Fruit fly (Drosophila melanogaster) whole organism, embryonic: Measurements from ENCODE around the gene tai.

Experiments
- CG10267 ChIP-seq: fragments of 200-800 bp; sonication (Bioruptor generic); optimal IDR thresholded peaks from 2 replicates; lab custom pipeline; 2018; ENCODE audit warnings: missing biosample characterization, mild to moderate bottlenecking, missing genetic modification characterization, moderate library complexity
- CG10366 ChIP-seq: fragments of 200-800 bp; sonication (Bioruptor generic); IDR thresholded peaks from 2 replicates; pipeline ENCODE4 v1.3.6; 2022; ENCODE audit warnings: missing biosample characterization, missing genetic modification characterization
- CG10431 ChIP-seq: fragments of 200-800 bp; sonication (Bioruptor generic); optimal IDR thresholded peaks from 3 replicates; lab custom pipeline; 2018; ENCODE audit warnings: missing biosample characterization, mild to moderate bottlenecking, missing genetic modification characterization
- CG11247 ChIP-seq: fragments of 200-800 bp; sonication (Bioruptor generic); IDR thresholded peaks from 2 replicates; pipeline ENCODE4 v1.3.6; 2022; ENCODE audit warnings: missing biosample characterization, missing genetic modification characterization
- CG11723 ChIP-seq: fragments of 200-800 bp; sonication (Bioruptor generic); optimal IDR thresholded peaks from 2 replicates; lab custom pipeline; 2017; ENCODE audit warnings: missing biosample characterization, mild to moderate bottlenecking, missing genetic modification characterization
- CG13424 ChIP-seq: fragments of 200-800 bp; sonication (Bioruptor generic); optimal IDR thresholded peaks from 2 replicates; lab custom pipeline; 2019; ENCODE audit warnings: missing biosample characterization, mild to moderate bottlenecking, missing genetic modification characterization, moderate library complexity
- CG13775 ChIP-seq: fragments of 200-800 bp; sonication (Bioruptor generic); optimal IDR thresholded peaks from 3 replicates; lab custom pipeline; 2017; ENCODE audit warnings: missing biosample characterization, mild to moderate bottlenecking, missing genetic modification characterization
- CG13894 ChIP-seq: fragments of 200-800 bp; sonication (Bioruptor generic); optimal IDR thresholded peaks from 3 replicates; lab custom pipeline; 2018; ENCODE audit warnings: missing biosample characterization, mild to moderate bottlenecking, missing genetic modification characterization, moderate library complexity
- CG15011 ChIP-seq: fragments of 200-800 bp; sonication (Bioruptor generic); optimal IDR thresholded peaks from 3 replicates; lab custom pipeline; 2018; ENCODE audit warnings: missing biosample characterization, mild to moderate bottlenecking, missing genetic modification characterization
- CG15269 ChIP-seq: fragments of 200-800 bp; sonication (Bioruptor generic); optimal IDR thresholded peaks from 2 replicates; lab custom pipeline; 2018; ENCODE audit warnings: missing biosample characterization, mild to moderate bottlenecking, missing genetic modification characterization, moderate library complexity
- CG17361 ChIP-seq: fragments of 200-800 bp; sonication (Bioruptor generic); IDR thresholded peaks from 3 replicates; pipeline ENCODE4 v1.3.6; 2022; ENCODE audit warnings: missing biosample characterization, missing genetic modification characterization
- CG2199 ChIP-seq: fragments of 200-800 bp; sonication (Bioruptor generic); IDR thresholded peaks from 3 replicates; pipeline ENCODE4 v1.3.6; 2022; ENCODE audit warnings: missing biosample characterization, missing genetic modification characterization
- CG3065 ChIP-seq: fragments of 200-800 bp; sonication (Bioruptor generic); optimal IDR thresholded peaks from 2 replicates; lab custom pipeline; 2016; ENCODE audit warnings: missing biosample characterization, missing genetic modification characterization
- CG3163 ChIP-seq: fragments of 200-800 bp; sonication (Bioruptor generic); optimal IDR thresholded peaks from 3 replicates; lab custom pipeline; 2016; ENCODE audit warnings: missing biosample characterization, missing genetic modification characterization
- CG6654 ChIP-seq: fragments of 200-800 bp; sonication (Bioruptor generic); optimal IDR thresholded peaks from 2 replicates; lab custom pipeline; 2017; ENCODE audit warnings: missing biosample characterization, mild to moderate bottlenecking, missing genetic modification characterization
- CG8388 ChIP-seq: fragments of 200-800 bp; sonication (Bioruptor generic); optimal IDR thresholded peaks from 2 replicates; lab custom pipeline; 2019; ENCODE audit warnings: missing biosample characterization, mild to moderate bottlenecking, missing genetic modification characterization, moderate library complexity
- CG9215 ChIP-seq: fragments of 200-800 bp; sonication (Bioruptor generic); IDR thresholded peaks from 2 replicates; pipeline ENCODE4 v1.3.6; 2022; ENCODE audit warnings: missing biosample characterization, missing genetic modification characterization
- CG9932 ChIP-seq: fragments of 200-800 bp; sonication (Bioruptor generic); IDR thresholded peaks from 2 replicates; pipeline ENCODE4 v1.3.6; 2022; ENCODE audit warnings: missing biosample characterization, missing genetic modification characterization
- D ChIP-seq, 2 experiments: fragments of 200-800 bp in 1 of 2; fragments of >200 bp in 1 of 2; sonication (Bioruptor generic) in 1 of 2; optimal IDR thresholded peaks; 2 replicates in 1 of 2; 3 replicates in 1 of 2; lab custom pipeline; 2017; ENCODE audit warnings: mild to moderate bottlenecking in 1 of 2, missing biosample characterization in 1 of 2, missing genetic modification characterization in 1 of 2, missing genetic modification reagents in 1 of 2
- Dip3 ChIP-seq: fragments of 200-800 bp; sonication (Bioruptor generic); optimal IDR thresholded peaks from 3 replicates; lab custom pipeline; 2016; ENCODE audit warnings: missing biosample characterization, missing genetic modification characterization
- E2f2 ChIP-seq: fragments of 200-800 bp; sonication (Bioruptor generic); IDR thresholded peaks from 2 replicates; pipeline ENCODE4 v1.3.6; 2022; ENCODE audit warnings: missing biosample characterization, missing genetic modification characterization
- Ets65A ChIP-seq: fragments of 200-800 bp; sonication (Bioruptor generic); peaks from one replicate; lab custom pipeline; 2016; ENCODE audit warnings: missing biosample characterization, missing genetic modification characterization
- Hmr ChIP-seq: fragments of 200-800 bp; sonication (Bioruptor generic); optimal IDR thresholded peaks from 3 replicates; lab custom pipeline; 2017; ENCODE audit warnings: mild to moderate bottlenecking, missing biosample characterization, missing genetic modification reagents, missing genetic modification characterization
- Kr ChIP-seq: fragments of 200-800 bp; sonication (Bioruptor generic); optimal IDR thresholded peaks from 2 replicates; lab custom pipeline; 2017; ENCODE audit warnings: missing biosample characterization, mild to moderate bottlenecking, missing genetic modification characterization
- MBD-R2 ChIP-seq: fragments of 200-800 bp; sonication (Bioruptor generic); IDR thresholded peaks from 2 replicates; pipeline ENCODE4 v1.3.6; 2022; ENCODE audit warnings: missing biosample characterization, missing genetic modification characterization
- Oli ChIP-seq: fragments of 200-800 bp; sonication (Bioruptor generic); optimal IDR thresholded peaks from 2 replicates; lab custom pipeline; 2018; ENCODE audit warnings: missing biosample characterization, mild to moderate bottlenecking, missing genetic modification characterization, moderate library complexity
- TFAM ChIP-seq: fragments of 200-800 bp; sonication (Bioruptor generic); optimal IDR thresholded peaks from 2 replicates; lab custom pipeline; 2017; ENCODE audit warnings: missing biosample characterization, missing genetic modification characterization, inconsistent platforms
- Usf ChIP-seq: fragments of 200-800 bp; sonication (Bioruptor generic); optimal IDR thresholded peaks from 2 replicates; lab custom pipeline; 2017; ENCODE audit warnings: missing genotype, missing biosample characterization, missing genetic modification characterization
- amos ChIP-seq: fragments of 200-800 bp; sonication (Bioruptor generic); IDR thresholded peaks from 2 replicates; pipeline ENCODE4 v1.3.6; 2022; ENCODE audit warnings: missing biosample characterization, missing genetic modification characterization; ENCODE audit not compliant: partially characterized antibody
- ara ChIP-seq: fragments of 200-800 bp; sonication (Bioruptor generic); IDR thresholded peaks from 2 replicates; pipeline ENCODE4 v1.3.6; 2022; ENCODE audit warnings: missing biosample characterization, missing genetic modification characterization
- bab2 ChIP-seq: fragments of 200-800 bp; sonication (Bioruptor generic); optimal IDR thresholded peaks from 2 replicates; lab custom pipeline; 2016; ENCODE audit warnings: missing biosample characterization, missing genetic modification characterization
- bcd ChIP-seq: fragments of 200-800 bp; sonication (Bioruptor generic); optimal IDR thresholded peaks from 2 replicates; lab custom pipeline; 2017; ENCODE audit warnings: missing biosample characterization, mild to moderate bottlenecking, missing genetic modification characterization
- chm ChIP-seq: fragments of 200-800 bp; sonication (Bioruptor generic); IDR thresholded peaks from 2 replicates; pipeline ENCODE4 v1.3.6; 2022; ENCODE audit warnings: missing biosample characterization, missing genetic modification characterization
- emc ChIP-seq: fragments of 200-800 bp; sonication (Bioruptor generic); optimal IDR thresholded peaks from 2 replicates; lab custom pipeline; 2016; ENCODE audit warnings: missing biosample characterization, missing genetic modification characterization
- fd3F ChIP-seq: fragments of 200-800 bp; sonication (Bioruptor generic); optimal IDR thresholded peaks from 2 replicates; lab custom pipeline; 2018; ENCODE audit warnings: missing biosample characterization, mild to moderate bottlenecking, missing genetic modification characterization, moderate library complexity
- grn ChIP-seq: fragments of 200-800 bp; sonication (Bioruptor generic); optimal IDR thresholded peaks from 3 replicates; lab custom pipeline; 2017; ENCODE audit warnings: missing biosample characterization, missing genetic modification characterization
- hb ChIP-seq: fragments of 200-800 bp; sonication (Bioruptor generic); IDR thresholded peaks from 3 replicates; pipeline ENCODE4 v1.3.6; 2022; ENCODE audit warnings: missing biosample characterization, missing genetic modification characterization; ENCODE audit not compliant: partially characterized antibody
- kay ChIP-seq: fragments of 200-800 bp; sonication (Bioruptor generic); optimal IDR thresholded peaks from 2 replicates; lab custom pipeline; 2016; ENCODE audit warnings: missing biosample characterization, missing genetic modification characterization
- lmd ChIP-seq: fragments of 200-800 bp; sonication (Bioruptor generic); IDR thresholded peaks from 2 replicates; pipeline ENCODE4 v1.3.6; 2022; ENCODE audit warnings: missing biosample characterization, missing genetic modification characterization
- luna ChIP-seq: fragments of 200-800 bp; sonication (Bioruptor generic); optimal IDR thresholded peaks from 2 replicates; lab custom pipeline; 2016; ENCODE audit warnings: missing biosample characterization, missing genetic modification characterization
- maf-S ChIP-seq: fragments of 200-800 bp; sonication (Bioruptor generic); optimal IDR thresholded peaks from 2 replicates; lab custom pipeline; 2016; ENCODE audit warnings: missing biosample characterization, missing genetic modification characterization
- nerfin-2 ChIP-seq: fragments of 200-800 bp; sonication (Bioruptor generic); IDR thresholded peaks from 2 replicates; pipeline ENCODE4 v1.3.6; 2022; ENCODE audit warnings: missing biosample characterization, missing genetic modification characterization; ENCODE audit not compliant: partially characterized antibody
- oc ChIP-seq: fragments of 200-800 bp; sonication (Bioruptor generic); optimal IDR thresholded peaks from 2 replicates; lab custom pipeline; 2018; ENCODE audit warnings: missing biosample characterization, mild to moderate bottlenecking, missing genetic modification characterization, moderate library complexity
- org-1 ChIP-seq: fragments of 200-800 bp; sonication (Bioruptor generic); optimal IDR thresholded peaks from 2 replicates; lab custom pipeline; 2017; ENCODE audit warnings: missing biosample characterization, missing genetic modification characterization
- pb ChIP-seq: fragments of 200-800 bp; sonication (Bioruptor generic); optimal IDR thresholded peaks from 3 replicates; lab custom pipeline; 2016; ENCODE audit warnings: missing biosample characterization, missing genetic modification characterization
- psq ChIP-seq: fragments of 200-800 bp; sonication (Bioruptor generic); optimal IDR thresholded peaks from 2 replicates; lab custom pipeline; 2017; ENCODE audit warnings: missing biosample characterization, missing genetic modification characterization
- row ChIP-seq: fragments of 200-800 bp; sonication (Bioruptor generic); IDR thresholded peaks from 3 replicates; pipeline ENCODE4 v1.3.6; 2022; ENCODE audit warnings: missing biosample characterization, missing genetic modification characterization
- toy ChIP-seq: fragments of 200-800 bp; sonication (Bioruptor generic); IDR thresholded peaks from 2 replicates; pipeline ENCODE4 v1.3.6; 2022; ENCODE audit warnings: missing biosample characterization, missing genetic modification characterization
- trem ChIP-seq: fragments of 200-800 bp; optimal IDR thresholded peaks from 3 replicates; lab custom pipeline; 2019; ENCODE audit warnings: missing biosample characterization, mild to moderate bottlenecking, missing genetic modification characterization, moderate library complexity
- tx ChIP-seq: fragments of 200-800 bp; sonication (Bioruptor generic); optimal IDR thresholded peaks from 2 replicates; lab custom pipeline; 2016; ENCODE audit warnings: missing biosample characterization, missing genetic modification characterization
- wek ChIP-seq: fragments of 200-800 bp; sonication (Bioruptor generic); optimal IDR thresholded peaks from 3 replicates; lab custom pipeline; 2018; ENCODE audit warnings: missing biosample characterization, mild to moderate bottlenecking, missing genetic modification characterization, moderate library complexity

The tai gene

DNA sequence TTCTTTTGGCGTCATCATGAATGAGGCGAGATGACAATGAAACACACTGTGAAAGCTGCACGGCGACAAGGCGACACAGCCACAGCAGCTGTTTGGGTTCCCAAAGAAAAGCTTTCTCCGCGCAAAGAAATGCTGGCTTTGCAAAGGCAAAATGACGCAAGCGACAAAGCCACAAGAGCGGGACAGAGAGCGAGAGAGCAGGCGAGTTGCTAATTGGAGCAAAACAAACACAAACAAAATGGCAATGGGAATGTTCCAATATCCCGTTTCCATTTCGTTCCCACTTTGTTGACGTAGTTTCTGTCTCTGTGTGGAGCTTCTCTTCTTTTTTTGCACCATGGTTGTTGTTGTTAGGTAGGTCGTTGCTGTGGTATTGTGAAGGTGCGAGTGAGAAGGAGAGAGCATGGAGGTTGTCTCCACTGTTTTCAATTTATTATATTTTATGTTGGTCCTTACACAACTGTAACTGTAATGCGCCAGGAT is 38.6 kb downstream of the tai start (continued):
- TF ChIP-seq CG13775 (no peak), toy (GFP tag; lab: Robert Waterston, UW) (no peak), Ets65A (no peak), CG3163 (GFP tag; lab: Kevin White, UChicago) (peak; percentile 90), E2f2 (no peak; the same call in 1 of the 2 replicates), grn (GFP tag; lab: Kevin White, UChicago) (peak; percentile 19), pb (GFP tag; lab: Kevin White, UChicago) (no peak), CG3065 (GFP tag; lab: Kevin White, UChicago) (no peak), emc (GFP tag; lab: Kevin White, UChicago) (no peak), CG13894 (peak; percentile 46), row (no peak), CG11247 (GFP tag; lab: Robert Waterston, UW) (no peak), org-1 (GFP tag; lab: Kevin White, UChicago) (no peak), TFAM (no peak), Usf (no peak), D (optimal IDR thresholded peaks at IDR 0.05; lab: Kevin White, UChicago) (no peak), D (GFP tag; optimal IDR thresholded peaks at IDR 0.05; lab: Kevin White, UChicago) (no peak), CG2199 (GFP tag; lab: Robert Waterston, UW) (no peak), wek (GFP tag; lab: Kevin White, UChicago) (no peak), CG17361 (GFP tag; lab: Robert Waterston, UW) (no peak), bcd (GFP tag; lab: Kevin White, UChicago) (no peak), tx (no peak), CG10431 (GFP tag; lab: Kevin White, UChicago) (no peak), CG15011 (GFP tag; lab: Kevin White, UChicago) (no peak), CG9932 (GFP tag; lab: Robert Waterston, UW) (no peak), CG9215 (GFP tag; lab: Robert Waterston, UW) (no peak), CG11723 (GFP tag; lab: Kevin White, UChicago) (no peak), CG15269 (tag; lab: Kevin White, UChicago) (no peak), trem (tag; lab: Kevin White, UChicago) (no peak), CG13424 (tag; lab: Kevin White, UChicago) (no peak), Kr (GFP tag; lab: Kevin White, UChicago) (no peak), lmd (GFP tag; lab: Robert Waterston, UW) (no peak), chm (GFP tag; lab: Robert Waterston, UW) (no peak; the same call in 1 of the 2 replicates), CG6654 (GFP tag; lab: Kevin White, UChicago) (no peak), ara (no peak), kay (GFP tag; lab: Kevin White, UChicago) (no peak), Hmr (GFP tag; lab: Kevin White, UChicago) (peak; percentile 32), maf-S (GFP tag; lab: Kevin White, UChicago) (no peak), luna (no peak), CG8388 (GFP tag; lab: Kevin White, UChicago) (no peak), nerfin-2 (GFP tag; lab: Robert Waterston, UW) (no peak), oc (tag; lab: Kevin White, UChicago) (peak; percentile 2), bab2 (no peak), hb (no peak), amos (GFP tag; lab: Robert Waterston, UW) (no peak), Oli (no peak), CG10267 (tag; lab: Kevin White, UChicago) (no peak), psq (GFP tag; lab: Kevin White, UChicago) (no peak), CG10366 (no peak), MBD-R2 (GFP tag; lab: Robert Waterston, UW) (no peak; the same call in 1 of the 2 replicates), fd3F (GFP tag; lab: Kevin White, UChicago) (no peak), Dip3 (no peak)
